Fruit fly (Drosophila melanogaster) whole organism, embryonic: ENCODE data around the gene CG13063.

ENCODE experiments used
- B-H1 ChIP-seq: fragments of 200-800 bp; sonication (Bioruptor generic); IDR thresholded peaks from 3 replicates; pipeline ENCODE4 v1.3.6; 2022; ENCODE audit warnings: missing biosample characterization, missing genetic modification characterization
- Bgb ChIP-seq: fragments of 200-800 bp; sonication (Bioruptor generic); IDR thresholded peaks from 2 replicates; pipeline ENCODE4 v1.3.6; 2022; ENCODE audit warnings: missing biosample characterization, missing genetic modification characterization; ENCODE audit not compliant: partially characterized antibody
- CG10366 ChIP-seq: fragments of 200-800 bp; sonication (Bioruptor generic); IDR thresholded peaks from 2 replicates; pipeline ENCODE4 v1.3.6; 2022; ENCODE audit warnings: missing biosample characterization, missing genetic modification characterization
- CG11247 ChIP-seq: fragments of 200-800 bp; sonication (Bioruptor generic); IDR thresholded peaks from 2 replicates; pipeline ENCODE4 v1.3.6; 2022; ENCODE audit warnings: missing biosample characterization, missing genetic modification characterization
- CG11695 ChIP-seq: fragments of 200-800 bp; sonication (Bioruptor generic); IDR thresholded peaks from 3 replicates; pipeline ENCODE4 v1.3.6; 2022; ENCODE audit warnings: missing biosample characterization, missing genetic modification characterization
- CG14710 ChIP-seq: fragments of 200-800 bp; sonication (Bioruptor generic); optimal IDR thresholded peaks from 3 replicates; lab custom pipeline; 2019; ENCODE audit warnings: missing biosample characterization, mild to moderate bottlenecking, missing genetic modification characterization, moderate library complexity
- CG2678 ChIP-seq: fragments of 200-800 bp; sonication (Bioruptor generic); optimal IDR thresholded peaks from 3 replicates; lab custom pipeline; 2019; ENCODE audit warnings: missing biosample characterization, mild to moderate bottlenecking, missing genetic modification characterization, moderate library complexity
- CG2712 ChIP-seq: fragments of 200-800 bp; optimal IDR thresholded peaks from 3 replicates; lab custom pipeline; 2019; ENCODE audit warnings: missing biosample characterization, mild to moderate bottlenecking, missing genetic modification characterization, moderate library complexity
- CG6765 ChIP-seq: fragments of 200-800 bp; sonication (Bioruptor generic); optimal IDR thresholded peaks from 3 replicates; lab custom pipeline; 2017; ENCODE audit warnings: missing biosample characterization, mild to moderate bottlenecking, missing genetic modification characterization
- CG9817 ChIP-seq: fragments of 200-800 bp; sonication (Bioruptor generic); optimal IDR thresholded peaks from 2 replicates; lab custom pipeline; 2018; ENCODE audit warnings: missing biosample characterization, mild to moderate bottlenecking, missing genetic modification characterization, moderate library complexity
- CrebB ChIP-seq: fragments of 200-800 bp; sonication (Bioruptor generic); optimal IDR thresholded peaks from 3 replicates; lab custom pipeline; 2018; ENCODE audit warnings: missing biosample characterization, mild to moderate bottlenecking, missing genetic modification characterization
- Dbx ChIP-seq: fragments of 200-800 bp; sonication (Bioruptor generic); IDR thresholded peaks from 3 replicates; pipeline ENCODE4 v1.3.6; 2022; ENCODE audit warnings: missing biosample characterization, missing genetic modification characterization
- Deaf1 ChIP-seq: fragments of 200-800 bp; optimal IDR thresholded peaks from 3 replicates; lab custom pipeline; 2019; ENCODE audit warnings: missing biosample characterization, mild to moderate bottlenecking, missing genetic modification characterization, moderate library complexity
- Drgx ChIP-seq: fragments of 200-800 bp; sonication (Bioruptor generic); IDR thresholded peaks from 2 replicates; pipeline ENCODE4 v1.3.6; 2022; ENCODE audit warnings: missing biosample characterization, missing genetic modification characterization
- ERR ChIP-seq: fragments of 200-800 bp; sonication (Bioruptor generic); optimal IDR thresholded peaks from 2 replicates; lab custom pipeline; 2016; ENCODE audit warnings: missing biosample characterization, missing genetic modification characterization
- Ets65A ChIP-seq: fragments of 200-800 bp; sonication (Bioruptor generic); peaks from one replicate; lab custom pipeline; 2016; ENCODE audit warnings: missing biosample characterization, missing genetic modification characterization
- Fer1 ChIP-seq: fragments of 200-800 bp; sonication (Bioruptor generic); optimal IDR thresholded peaks from 2 replicates; lab custom pipeline; 2017; ENCODE audit warnings: missing biosample characterization, mild to moderate bottlenecking, missing genetic modification characterization
- HLH4C ChIP-seq: fragments of 200-800 bp; sonication (Bioruptor generic); IDR thresholded peaks from 3 replicates; pipeline ENCODE4 v1.3.6; 2022; ENCODE audit warnings: missing biosample characterization, missing genetic modification characterization; ENCODE audit not compliant: partially characterized antibody
- NfI ChIP-seq: fragments of 200-800 bp; sonication (Bioruptor generic); optimal IDR thresholded peaks from 3 replicates; lab custom pipeline; 2018; ENCODE audit warnings: missing biosample characterization, mild to moderate bottlenecking, missing genetic modification characterization, moderate library complexity
- Optix ChIP-seq: fragments of 200-800 bp; sonication (Bioruptor generic); IDR thresholded peaks from 3 replicates; pipeline ENCODE4 v1.3.6; 2022; ENCODE audit warnings: missing biosample characterization, missing genetic modification characterization
- Side ChIP-seq: fragments of 200-800 bp; sonication (Bioruptor generic); optimal IDR thresholded peaks from 2 replicates; lab custom pipeline; 2016; ENCODE audit warnings: missing biosample characterization, missing genetic modification characterization
- ara ChIP-seq: fragments of 200-800 bp; sonication (Bioruptor generic); IDR thresholded peaks from 2 replicates; pipeline ENCODE4 v1.3.6; 2022; ENCODE audit warnings: missing biosample characterization, missing genetic modification characterization
- bsh ChIP-seq, 2 experiments: fragments of 200-800 bp; sonication (Bioruptor generic); optimal IDR thresholded peaks; 2 replicates each; lab custom pipeline; 2017 to 2018; ENCODE audit warnings: mild to moderate bottlenecking in 2 of 2, missing biosample characterization in 2 of 2, missing genetic modification characterization in 2 of 2, moderate library complexity in 1 of 2
- dysf ChIP-seq: fragments of 200-800 bp; sonication (Bioruptor generic); IDR thresholded peaks from 3 replicates; pipeline ENCODE4 v1.3.6; 2022; ENCODE audit warnings: missing biosample characterization, missing genetic modification characterization
- fd102C ChIP-seq: fragments of 200-800 bp; sonication (Bioruptor generic); optimal IDR thresholded peaks from 2 replicates; lab custom pipeline; 2018; ENCODE audit warnings: missing biosample characterization, mild to moderate bottlenecking, missing genetic modification characterization, moderate library complexity
- hb ChIP-seq: fragments of 200-800 bp; sonication (Bioruptor generic); IDR thresholded peaks from 3 replicates; pipeline ENCODE4 v1.3.6; 2022; ENCODE audit warnings: missing biosample characterization, missing genetic modification characterization; ENCODE audit not compliant: partially characterized antibody
- jumu ChIP-seq: fragments of 200-800 bp; sonication (Bioruptor generic); optimal IDR thresholded peaks from 3 replicates; lab custom pipeline; 2016; ENCODE audit warnings: missing biosample characterization, missing genetic modification characterization
- kni ChIP-seq: fragments of 200-800 bp; sonication (Bioruptor generic); optimal IDR thresholded peaks from 3 replicates; lab custom pipeline; 2017; ENCODE audit warnings: mild to moderate bottlenecking, missing biosample characterization, missing genetic modification reagents, missing genetic modification characterization
- knrl ChIP-seq: fragments of 200-800 bp; sonication (Bioruptor generic); IDR thresholded peaks from 3 replicates; pipeline ENCODE4 v1.3.6; 2022; ENCODE audit warnings: missing biosample characterization, missing genetic modification characterization; ENCODE audit not compliant: partially characterized antibody
- nom ChIP-seq: fragments of 200-800 bp; sonication (Bioruptor generic); optimal IDR thresholded peaks from 2 replicates; lab custom pipeline; 2017; ENCODE audit warnings: missing biosample characterization, missing genetic modification characterization, mild to moderate bottlenecking, moderate library complexity, missing genetic modification reagents
- pb ChIP-seq: fragments of 200-800 bp; sonication (Bioruptor generic); optimal IDR thresholded peaks from 3 replicates; lab custom pipeline; 2016; ENCODE audit warnings: missing biosample characterization, missing genetic modification characterization
- pfk ChIP-seq: fragments of 200-800 bp; sonication (Bioruptor generic); optimal IDR thresholded peaks from 2 replicates; lab custom pipeline; 2018; ENCODE audit warnings: missing biosample characterization, mild to moderate bottlenecking, missing genetic modification characterization, moderate library complexity
- pros ChIP-seq: fragments of 200-800 bp; sonication (Bioruptor generic); optimal IDR thresholded peaks from 3 replicates; lab custom pipeline; 2019; ENCODE audit warnings: missing biosample characterization, mild to moderate bottlenecking, missing genetic modification characterization, moderate library complexity
- sc ChIP-seq, 3 experiments: fragments of >200 bp in 2 of 3; fragments of 200-800 bp in 1 of 3; sonication (Bioruptor generic) in 1 of 3; optimal IDR thresholded peaks; 2 replicates in 2 of 3; 3 replicates in 1 of 3; lab custom pipeline; 2017; ENCODE audit warnings: mild to moderate bottlenecking in 1 of 3, missing biosample characterization in 1 of 3, missing genetic modification characterization in 1 of 3, missing genetic modification reagents in 1 of 3
- scrt ChIP-seq: fragments of 200-800 bp; sonication (Bioruptor generic); optimal IDR thresholded peaks from 2 replicates; lab custom pipeline; 2018; ENCODE audit warnings: missing biosample characterization, mild to moderate bottlenecking, missing genetic modification characterization, moderate library complexity
- seq ChIP-seq: fragments of 200-800 bp; sonication (Bioruptor generic); IDR thresholded peaks from 2 replicates; pipeline ENCODE4 v1.3.6; 2022; ENCODE audit warnings: missing biosample characterization, missing genetic modification characterization
- tx ChIP-seq: fragments of 200-800 bp; sonication (Bioruptor generic); optimal IDR thresholded peaks from 2 replicates; lab custom pipeline; 2016; ENCODE audit warnings: missing biosample characterization, missing genetic modification characterization
- unpg ChIP-seq: fragments of 200-800 bp; sonication (Bioruptor generic); optimal IDR thresholded peaks from 3 replicates; lab custom pipeline; 2018; ENCODE audit warnings: missing biosample characterization, mild to moderate bottlenecking, missing genetic modification characterization, moderate library complexity

The CG13063 gene

DNA sequence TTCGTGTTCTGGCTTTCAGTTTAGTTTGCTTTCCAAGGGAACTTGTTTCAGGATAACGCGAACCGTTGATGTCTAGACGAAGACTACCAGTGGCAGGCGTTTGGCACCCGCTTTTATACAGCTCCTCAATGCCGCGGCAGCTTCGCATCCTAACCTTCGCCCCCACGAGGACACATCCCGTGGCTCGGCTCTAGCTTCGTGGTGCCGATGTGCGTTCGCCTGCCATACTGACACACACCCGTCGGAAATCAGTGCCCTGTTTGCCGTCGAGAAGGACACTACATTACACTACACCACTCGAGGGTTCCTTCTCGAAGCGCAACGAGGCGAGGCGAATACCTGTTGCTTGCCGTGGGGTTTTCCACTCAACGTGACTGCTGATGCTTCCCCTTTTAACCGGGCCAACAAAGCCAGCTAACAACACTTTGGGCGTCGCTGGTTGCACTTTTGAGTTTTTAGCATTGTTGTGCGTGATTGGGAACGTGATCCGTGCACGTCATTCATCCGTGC, 49.2 kb upstream of the CG13063 start, which contains the start of gene CG13054:
Gene CG13054 (minus strand): TSS at position 74 of the 510 bp plus-strand sequence.
- TF ChIP-seq Bgb (GFP tag; lab: Robert Waterston, UW) (0 out of 2 replicates have a peak, but pooled peaks have one; percentile 19), fd102C (GFP tag; lab: Kevin White, UChicago) (no peak), ara (GFP tag; lab: Robert Waterston, UW) (no peak), CG2678 (no peak), tx (GFP tag; lab: Kevin White, UChicago) (no peak), Drgx (GFP tag; lab: Robert Waterston, UW) (no peak), sc (optimal IDR thresholded peaks at IDR 0.05; lab: Kevin White, UChicago) (no peak), sc (GFP tag; optimal IDR thresholded peaks at IDR 0.05; lab: Kevin White, UChicago) (no peak), pb (GFP tag; lab: Kevin White, UChicago) (no peak), CG11247 (GFP tag; lab: Robert Waterston, UW) (no peak), pros (no peak), Fer1 (GFP tag; lab: Kevin White, UChicago) (no peak), Dbx (GFP tag; lab: Robert Waterston, UW) (0 out of 3 replicates have a peak, but pooled peaks have one; percentile 25), B-H1 (GFP tag; lab: Robert Waterston, UW) (no peak), dysf (no peak), pfk (no peak), ERR (GFP tag; lab: Kevin White, UChicago) (no peak), HLH4C (0 out of 3 replicates have a peak, but pooled peaks have one; percentile 10), seq (GFP tag; lab: Robert Waterston, UW) (no peak), CG14710 (tag; lab: Kevin White, UChicago) (no peak), unpg (GFP tag; lab: Kevin White, UChicago) (no peak), CG11695 (GFP tag; lab: Robert Waterston, UW) (no peak), CG6765 (GFP tag; lab: Kevin White, UChicago) (no peak), CrebB (tag; lab: Kevin White, UChicago) (no peak), Side (GFP tag; lab: Kevin White, UChicago) (no peak), Ets65A (GFP tag; lab: Kevin White, UChicago) (peak; percentile 30), NfI (GFP tag; lab: Kevin White, UChicago) (no peak), Deaf1 (tag; lab: Kevin White, UChicago) (peak; percentile 97), jumu (no peak), scrt (GFP tag; lab: Kevin White, UChicago) (peak; percentile 92), CG10366 (GFP tag; lab: Robert Waterston, UW) (no peak), Optix (GFP tag; lab: Robert Waterston, UW) (no peak), CG9817 (tag; lab: Kevin White, UChicago) (no peak)
- TF ChIP-seq, all 482 proteins: peak for 6

DNA sequence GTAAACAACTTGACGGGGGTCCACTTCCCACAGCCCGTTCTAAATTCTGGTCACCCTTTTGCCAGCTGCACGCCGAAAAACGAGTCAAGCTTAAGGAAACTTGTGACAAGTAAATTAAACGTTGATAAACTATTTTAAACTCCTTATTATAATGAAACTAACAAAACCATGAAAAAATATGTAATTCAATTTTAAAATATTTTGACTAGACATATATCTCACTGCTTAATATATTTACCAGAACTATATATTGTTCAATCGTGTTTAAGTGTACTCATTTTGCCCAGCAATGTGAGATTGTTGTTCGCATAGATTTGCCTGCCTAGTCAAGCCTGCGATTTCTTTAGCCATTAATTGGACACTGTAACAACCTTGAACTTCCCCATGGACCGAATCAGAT, 46.8 kb upstream of the CG13063 start, which contains the start of gene CG13053:
Gene CG13053 (minus strand): TSS at position 171 of the 400 bp plus-strand sequence.
- TF ChIP-seq kni (GFP tag; lab: Kevin White, UChicago) = no peak
- TF ChIP-seq bsh (GFP tag; optimal IDR thresholded peaks at IDR 0.05; lab: Kevin White, UChicago) = peak in 1 of 2 experiments; percentile 55
- TF ChIP-seq nom (GFP tag; lab: Kevin White, UChicago) = peak; percentile 37
- no peak for TF ChIP-seq hb (GFP tag; lab: Robert Waterston, UW)
- no peak for TF ChIP-seq CG2712 (tag; lab: Kevin White, UChicago)
- no peak for TF ChIP-seq knrl (GFP tag; lab: Robert Waterston, UW)
